Fruit fly (Drosophila melanogaster): Measurements from ENCODE around the gene CG9701.

The CG9701 gene

dm6 chr3L:16711430-16712228, 21.7 kb upstream of the CG9701 start, which contains the start of the genes CG43954, Lasp and Dab (continued):
- TF ChIP-seq CG11723 (GFP tag; optimal IDR thresholded peaks at IDR 0.05): peak; percentile 3
- TF ChIP-seq odd (GFP tag; optimal IDR thresholded peaks at IDR 0.05): peak; percentile 28
- TF ChIP-seq Awh (GFP tag; IDR thresholded peaks at IDR 0.05): peak; percentile 9; the same call in 1 of the 2 replicates
- peak; percentile 6; the same call in 1 of the 3 replicates for TF ChIP-seq dysf (GFP tag; IDR thresholded peaks at IDR 0.05)
- TF ChIP-seq p53 (GFP tag; optimal IDR thresholded peaks at IDR 0.05): no peak
- TF ChIP-seq Asciz (GFP tag; optimal IDR thresholded peaks at IDR 0.05): peak; percentile 13
- no peak for TF ChIP-seq CG5245 (GFP tag; optimal IDR thresholded peaks at IDR 0.05)
- TF ChIP-seq CG11456 (GFP tag; IDR thresholded peaks at IDR 0.05): peak; percentile 75
- TF ChIP-seq CG8089 (GFP tag; optimal IDR thresholded peaks at IDR 0.05): peak; percentile 25
- no peak for TF ChIP-seq CG9876 (GFP tag; optimal IDR thresholded peaks at IDR 0.05)
- peak; percentile 62 for TF ChIP-seq cad (GFP tag; optimal IDR thresholded peaks at IDR 0.05)
- peak; percentile 42 for TF ChIP-seq oc (tag; optimal IDR thresholded peaks at IDR 0.05)
- TF ChIP-seq zen2 (GFP tag; IDR thresholded peaks at IDR 0.05; ENCODE audit: partially characterized antibody): no peak
- peak; percentile 89 for TF ChIP-seq Med (GFP tag)
- peak; percentile 50 for TF ChIP-seq CG9932 (GFP tag; IDR thresholded peaks at IDR 0.05)
- no peak for TF ChIP-seq NC2β (GFP tag; optimal IDR thresholded peaks at IDR 0.05)
- TF ChIP-seq so (GFP tag; IDR thresholded peaks at IDR 0.05): peak; percentile 60; the same call in 2 of the 3 replicates
- no peak for TF ChIP-seq CG1024 (GFP tag; IDR thresholded peaks at IDR 0.05)
- TF ChIP-seq E2f2 (GFP tag; IDR thresholded peaks at IDR 0.05): peak; percentile 80
- TF ChIP-seq CG2875 (GFP tag; optimal IDR thresholded peaks at IDR 0.05): peak; percentile 27
- no peak for TF ChIP-seq CG11695 (GFP tag; IDR thresholded peaks at IDR 0.05)
- TF ChIP-seq tin (GFP tag; optimal IDR thresholded peaks at IDR 0.05): peak; percentile 29
- peak; percentile 21; the same call in 1 of the 3 replicates for TF ChIP-seq zfh1 (GFP tag; IDR thresholded peaks at IDR 0.05)
- TF ChIP-seq CG6683 (GFP tag; optimal IDR thresholded peaks at IDR 0.05): peak; percentile 12
- no peak for TF ChIP-seq jing (GFP tag; optimal IDR thresholded peaks at IDR 0.05)
- peak; percentile 55 for TF ChIP-seq sd (tag; optimal IDR thresholded peaks at IDR 0.05)
- TF ChIP-seq Dll (GFP tag; IDR thresholded peaks at IDR 0.05; ENCODE audit: partially characterized antibody): peak; percentile 71
- peak; percentile 5 for TF ChIP-seq nerfin-1 (tag; optimal IDR thresholded peaks at IDR 0.05)
- peak; percentile 61 for TF ChIP-seq CG30020 (tag; optimal IDR thresholded peaks at IDR 0.05)
- TF ChIP-seq Meics (GFP tag; optimal IDR thresholded peaks at IDR 0.05): peak; percentile 35
- TF ChIP-seq CG3281 (GFP tag; optimal IDR thresholded peaks at IDR 0.05): no peak
- peak; percentile 9 for TF ChIP-seq PHDP (tag; optimal IDR thresholded peaks at IDR 0.05)
- TF ChIP-seq CG3726 (GFP tag; IDR thresholded peaks at IDR 0.05): no peak
- peak; percentile 56 for TF ChIP-seq bbx (GFP tag; IDR thresholded peaks at IDR 0.05; ENCODE audit: partially characterized antibody)
- TF ChIP-seq rib (GFP tag; IDR thresholded peaks at IDR 0.05): peak; percentile 43; the same call in 1 of the 2 replicates
- no peak for TF ChIP-seq bcd (GFP tag; optimal IDR thresholded peaks at IDR 0.05)
- TF ChIP-seq dmrt99B (tag; optimal IDR thresholded peaks at IDR 0.05): peak; percentile 9
- TF ChIP-seq H15 (GFP tag; IDR thresholded peaks at IDR 0.05): no peak
- no peak for TF ChIP-seq CG11696 (GFP tag; IDR thresholded peaks at IDR 0.05)
- peak; percentile 56 for TF ChIP-seq nom (GFP tag; optimal IDR thresholded peaks at IDR 0.05)
- TF ChIP-seq CG17186 (GFP tag; optimal IDR thresholded peaks at IDR 0.05): peak; percentile 59
- peak; percentile 81 for TF ChIP-seq ftz-f1 (GFP tag; optimal IDR thresholded peaks at IDR 0.05)
- no peak for TF ChIP-seq pho (GFP tag; optimal IDR thresholded peaks at IDR 0.05)
- no peak for TF ChIP-seq lmd (GFP tag; IDR thresholded peaks at IDR 0.05)
- TF ChIP-seq ken (GFP tag; IDR thresholded peaks at IDR 0.05): peak; percentile 54; the same call in 2 of the 3 replicates
- TF ChIP-seq CG13894 (tag; optimal IDR thresholded peaks at IDR 0.05): peak; percentile 43
- peak; percentile 18 for TF ChIP-seq CG2678 (tag; optimal IDR thresholded peaks at IDR 0.05)
- no peak for TF ChIP-seq tx (GFP tag; optimal IDR thresholded peaks at IDR 0.05)
- TF ChIP-seq NFAT (GFP tag; IDR thresholded peaks at IDR 0.05): peak; percentile 82
